Fruit fly (Drosophila melanogaster): ENCODE results near the gene CG13733.
A peak's percentile ranks its signal among the peaks of the same experiment; 100 is the strongest.

The CG13733 gene

DNA sequence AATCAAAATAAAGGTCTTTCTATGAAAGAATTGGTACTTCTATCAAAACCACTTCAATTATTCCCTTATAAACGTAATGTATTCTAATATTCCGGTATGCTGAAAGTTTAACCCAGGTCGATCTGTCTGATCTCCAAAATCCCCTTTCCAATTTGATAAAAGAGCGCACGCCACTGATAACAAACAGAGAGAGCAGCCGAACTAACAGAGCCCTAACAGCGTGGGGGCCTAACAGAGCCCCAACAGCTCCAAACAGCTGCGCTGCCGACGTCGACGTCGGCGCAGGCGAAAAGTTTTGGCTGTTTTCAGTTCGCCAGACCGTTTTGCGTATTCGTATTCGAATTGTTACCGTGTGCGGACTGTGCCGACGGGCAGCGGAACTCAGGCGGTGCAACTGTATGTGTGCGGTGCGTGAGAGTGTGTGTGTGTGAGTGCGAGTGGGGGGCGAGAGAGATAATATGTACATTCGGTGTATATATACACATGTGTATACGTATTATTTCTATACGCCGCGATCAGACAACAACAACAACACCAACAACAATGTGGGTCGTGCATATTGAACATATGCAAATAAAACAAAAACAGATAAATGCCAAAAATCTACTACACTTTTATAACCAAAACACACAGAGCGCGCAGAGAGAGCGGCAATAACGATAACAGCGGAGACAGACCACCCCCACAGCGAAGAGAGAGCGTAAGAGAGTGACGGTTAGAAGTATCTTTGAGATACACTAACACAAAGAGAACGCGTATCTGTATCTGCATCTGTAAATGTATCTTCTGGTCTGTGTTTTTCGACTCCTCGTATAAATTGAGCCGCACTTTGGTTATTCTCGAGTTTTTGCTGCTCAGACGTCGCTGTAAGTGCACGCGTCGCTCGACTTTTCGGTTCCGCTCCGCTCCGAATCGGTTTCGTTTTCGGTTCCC is 8.3 kb upstream of the CG13733 start, which contains the start of gene Oatp74D:
Gene Oatp74D, plus strand, starts transcription at position 325 of the 933 bp plus-strand sequence.
- TF ChIP-seq Sp1 (GFP tag; optimal IDR thresholded peaks at IDR 0.05) (peak; percentile 38), jim (GFP tag; optimal IDR thresholded peaks at IDR 0.05) (no peak), br (GFP tag; optimal IDR thresholded peaks at IDR 0.05) (peak; percentile 50), lola (GFP tag; optimal IDR thresholded peaks at IDR 0.05) (no peak), tai (GFP tag; optimal IDR thresholded peaks at IDR 0.05) (peak; percentile 57), Vsx2 (GFP tag; optimal IDR thresholded peaks at IDR 0.05; ENCODE audit: partially characterized antibody) (peak; percentile 53), OdsH (GFP tag; optimal IDR thresholded peaks at IDR 0.05) (peak; percentile 60), foxo (GFP tag; optimal IDR thresholded peaks at IDR 0.05) (peak; percentile 3 to 72), dmrt93B (GFP tag; optimal IDR thresholded peaks at IDR 0.05) (no peak), Hnf4 (GFP tag; optimal IDR thresholded peaks at IDR 0.05) (peak; percentile 51), CrebA (GFP tag; optimal IDR thresholded peaks at IDR 0.05; ENCODE audit: borderline replicate concordance) (peak; percentile 75), Rel (GFP tag; optimal IDR thresholded peaks at IDR 0.05) (peak; percentile 52), Rel (tag; optimal IDR thresholded peaks at IDR 0.05) (peak; percentile 73), GATAd (GFP tag; optimal IDR thresholded peaks at IDR 0.05) (no peak), sage (GFP tag; optimal IDR thresholded peaks at IDR 0.05) (peak; percentile 53), woc (GFP tag; optimal IDR thresholded peaks at IDR 0.05) (peak; percentile 34), CG32264 (GFP tag; optimal IDR thresholded peaks at IDR 0.05) (peak; percentile 57), N (GFP tag; optimal IDR thresholded peaks at IDR 0.05) (peak; percentile 89), rgr (GFP tag; optimal IDR thresholded peaks at IDR 0.05) (peak; percentile 71), HLH106 (tag; optimal IDR thresholded peaks at IDR 0.05) (peak; percentile 18), psq (GFP tag; optimal IDR thresholded peaks at IDR 0.05) (peak; percentile 46), Mio (GFP tag; optimal IDR thresholded peaks at IDR 0.05) (no peak), Myc (optimal IDR thresholded peaks at IDR 0.05) (no peak), brk (GFP tag; optimal IDR thresholded peaks at IDR 0.05) (peak; percentile 41), dsf (GFP tag; optimal IDR thresholded peaks at IDR 0.05; ENCODE audit: borderline replicate concordance) (no peak), Hr78 (GFP tag; optimal IDR thresholded peaks at IDR 0.05) (no peak), Hr83 (GFP tag; optimal IDR thresholded peaks at IDR 0.05; ENCODE audit: poor library complexity, severe bottlenecking) (peak; percentile 41), h (GFP tag; optimal IDR thresholded peaks at IDR 0.05) (peak; percentile 71), CG9705 (GFP tag; optimal IDR thresholded peaks at IDR 0.05) (no peak), Dfd (GFP tag; optimal IDR thresholded peaks at IDR 0.05) (no peak), Abd-B (GFP tag; optimal IDR thresholded peaks at IDR 0.05) (peak; percentile 52), fru (GFP tag; optimal IDR thresholded peaks at IDR 0.05) (peak; percentile 60), Dif (GFP tag; optimal IDR thresholded peaks at IDR 0.05; ENCODE audit: partially characterized antibody) (peak; percentile 73), sv (GFP tag; optimal IDR thresholded peaks at IDR 0.05) (no peak), dl (GFP tag; optimal IDR thresholded peaks at IDR 0.05; ENCODE audit: insufficient read depth in 1 of 2, partially characterized antibody in 2 of 2) (peak; percentile 59 to 74), usp (GFP tag; optimal IDR thresholded peaks at IDR 0.05) (no peak), ey (GFP tag; optimal IDR thresholded peaks at IDR 0.05) (peak; percentile 63), Jra (GFP tag; optimal IDR thresholded peaks at IDR 0.05) (peak; percentile 13)

DNA sequence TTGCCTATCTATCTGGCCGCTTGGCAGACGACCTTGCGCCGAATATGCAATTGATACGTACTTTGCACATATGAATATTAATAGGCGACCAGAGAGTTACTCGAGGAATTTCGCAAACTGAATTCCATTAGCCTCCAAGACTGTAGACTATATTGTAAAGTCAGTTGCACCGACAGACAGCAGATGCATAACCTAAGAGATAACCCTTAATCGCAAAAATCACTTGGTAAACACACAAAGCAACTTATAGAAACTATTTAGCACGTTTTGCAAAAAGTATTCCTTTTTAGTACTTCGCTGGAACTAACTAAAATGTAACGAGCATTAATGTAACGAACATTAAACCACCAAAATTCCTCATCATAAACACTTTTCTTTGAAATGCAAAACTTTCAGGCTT is 7.4 kb upstream of the CG13733 start, which contains the start of gene CG6333:
Gene CG6333, minus strand, starts transcription at position 101 of the 400 bp plus-strand sequence.
- TF ChIP-seq pan (optimal IDR thresholded peaks at IDR 0.05) (no peak), Hr78 (GFP tag; optimal IDR thresholded peaks at IDR 0.05) (no peak), Sp1 (GFP tag; optimal IDR thresholded peaks at IDR 0.05) (no peak), br (GFP tag; optimal IDR thresholded peaks at IDR 0.05) (no peak), fru (GFP tag; optimal IDR thresholded peaks at IDR 0.05) (no peak), HLH106 (tag; optimal IDR thresholded peaks at IDR 0.05) (no peak), Dif (GFP tag; optimal IDR thresholded peaks at IDR 0.05; ENCODE audit: partially characterized antibody) (no peak), Rel (GFP tag; optimal IDR thresholded peaks at IDR 0.05) (no peak), Rel (tag; optimal IDR thresholded peaks at IDR 0.05) (no peak), Dfd (GFP tag; optimal IDR thresholded peaks at IDR 0.05) (no peak)
